Fruit fly (Drosophila melanogaster): ENCODE measurements around the gene CAH8.

Gene CAH8

dm6 chr3R:22356464-22357410, 32.8 kb downstream of the CAH8 start, which contains the start of gene Sar1 (continued):
- TF ChIP-seq org-1 (GFP tag; optimal IDR thresholded peaks at IDR 0.05) = no peak
- no peak for TF ChIP-seq CG4820 (GFP tag; optimal IDR thresholded peaks at IDR 0.05)
- TF ChIP-seq fd102C (GFP tag; optimal IDR thresholded peaks at IDR 0.05) = no peak
- TF ChIP-seq CG9609 (GFP tag; optimal IDR thresholded peaks at IDR 0.05) = peak; percentile 41
- TF ChIP-seq vfl (GFP tag; optimal IDR thresholded peaks at IDR 0.05) = no peak
- no peak for TF ChIP-seq wdn (GFP tag; IDR thresholded peaks at IDR 0.05)
- TF ChIP-seq tgo (GFP tag; IDR thresholded peaks at IDR 0.05) = no peak
- TF ChIP-seq GATAe (GFP tag; conservative IDR thresholded peaks at IDR 0.05) = no peak
- TF ChIP-seq NfI (GFP tag; optimal IDR thresholded peaks at IDR 0.05) = no peak
- no peak for TF ChIP-seq CG31224 (GFP tag; IDR thresholded peaks at IDR 0.05)
- TF ChIP-seq tio (GFP tag; optimal IDR thresholded peaks at IDR 0.05) = no peak
- TF ChIP-seq Xrp1 (GFP tag; IDR thresholded peaks at IDR 0.05) = no peak
- no peak for TF ChIP-seq sr (GFP tag; IDR thresholded peaks at IDR 0.05)
- TF ChIP-seq CG1024 (GFP tag; IDR thresholded peaks at IDR 0.05) = no peak
- TF ChIP-seq CG17568 (GFP tag; optimal IDR thresholded peaks at IDR 0.05) = peak; percentile 5
- no peak for TF ChIP-seq CG15479 (GFP tag; optimal IDR thresholded peaks at IDR 0.05)
- no peak for TF ChIP-seq ac (GFP tag; optimal IDR thresholded peaks at IDR 0.05)
- TF ChIP-seq D19A (tag; optimal IDR thresholded peaks at IDR 0.05) = no peak
- peak; percentile 95 for TF ChIP-seq hbn (GFP tag; IDR thresholded peaks at IDR 0.05; ENCODE audit: partially characterized antibody)
- TF ChIP-seq CHES-1-like (GFP tag; optimal IDR thresholded peaks at IDR 0.05) = peak; percentile 62
- peak; percentile 50 for TF ChIP-seq NC2β (GFP tag; optimal IDR thresholded peaks at IDR 0.05)
- TF ChIP-seq CG13624 (GFP tag; optimal IDR thresholded peaks at IDR 0.05) = peak; percentile 47
- TF ChIP-seq unc-4 (GFP tag; IDR thresholded peaks at IDR 0.05; ENCODE audit: partially characterized antibody) = peak; percentile 97
- peak; percentile 18 for TF ChIP-seq CG3065 (GFP tag; optimal IDR thresholded peaks at IDR 0.05)
- peak; percentile 85 for TF ChIP-seq hb (GFP tag; IDR thresholded peaks at IDR 0.05; ENCODE audit: partially characterized antibody)
- TF ChIP-seq CG12769 (tag; optimal IDR thresholded peaks at IDR 0.05) = peak; percentile 55
- TF ChIP-seq zfh1 (GFP tag; IDR thresholded peaks at IDR 0.05) = peak; percentile 23; the same call in 1 of the 3 replicates
- peak; percentile 22 for TF ChIP-seq caup (GFP tag; optimal IDR thresholded peaks at IDR 0.05; ENCODE audit: severe bottlenecking)
- no peak for TF ChIP-seq esg (GFP tag; conservative IDR thresholded peaks at IDR 0.05)
- TF ChIP-seq gcm (GFP tag; optimal IDR thresholded peaks at IDR 0.05) = peak; percentile 33
- no peak for TF ChIP-seq Dip2 (GFP tag; IDR thresholded peaks at IDR 0.05)
- no peak; the same call in 2 of the 3 replicates for TF ChIP-seq CG11093 (GFP tag; IDR thresholded peaks at IDR 0.05)
- TF ChIP-seq ATbp (GFP tag; optimal IDR thresholded peaks at IDR 0.05) = no peak
- TF ChIP-seq CG15269 (tag; optimal IDR thresholded peaks at IDR 0.05) = no peak
- peak; percentile 53 for TF ChIP-seq sisA (GFP tag; IDR thresholded peaks at IDR 0.05)
- TF ChIP-seq CG10565 (GFP tag; optimal IDR thresholded peaks at IDR 0.05) = no peak
- peak; percentile 88 for TF ChIP-seq CG34224 (GFP tag; IDR thresholded peaks at IDR 0.05; ENCODE audit: partially characterized antibody)
- peak; percentile 46 for TF ChIP-seq ERR (GFP tag; optimal IDR thresholded peaks at IDR 0.05)
- peak; percentile 28 for TF ChIP-seq CG9817 (tag; optimal IDR thresholded peaks at IDR 0.05)
- TF ChIP-seq cato (GFP tag; optimal IDR thresholded peaks at IDR 0.05; ENCODE audit: borderline replicate concordance) = no peak
- no peak for TF ChIP-seq eyg (GFP tag; optimal IDR thresholded peaks at IDR 0.05)
- no peak for TF ChIP-seq Usf (GFP tag; optimal IDR thresholded peaks at IDR 0.05)
- no peak for TF ChIP-seq ara (GFP tag; IDR thresholded peaks at IDR 0.05)
- TF ChIP-seq ato (GFP tag; IDR thresholded peaks at IDR 0.05; ENCODE audit: partially characterized antibody) = peak; percentile 88
- no peak for TF ChIP-seq CG7357 (GFP tag; IDR thresholded peaks at IDR 0.05)
- peak; percentile 86 for TF ChIP-seq Hmr (GFP tag; optimal IDR thresholded peaks at IDR 0.05)
- peak; percentile 100 for TF ChIP-seq E2f2 (GFP tag; IDR thresholded peaks at IDR 0.05)
- no peak for TF ChIP-seq ab (GFP tag; optimal IDR thresholded peaks at IDR 0.05)
- no peak for TF ChIP-seq dimm (GFP tag; IDR thresholded peaks at IDR 0.05)

Measured in whole organism, embryonic.